Fruit fly (Drosophila melanogaster): Measurements from ENCODE around the gene CG12307.

- TF ChIP-seq kay (GFP tag; ENCODE audit: borderline replicate concordance), result no peak
- TF ChIP-seq Crg-1 (GFP tag; optimal IDR thresholded peaks at IDR 0.05), result no peak
Observed at dm6 chr2L:11624190-11624589, 27.6 kb downstream of the CG12307 start.
